Worm (Caenorhabditis elegans): ENCODE results near the gene R05D3.3.

DNA sequence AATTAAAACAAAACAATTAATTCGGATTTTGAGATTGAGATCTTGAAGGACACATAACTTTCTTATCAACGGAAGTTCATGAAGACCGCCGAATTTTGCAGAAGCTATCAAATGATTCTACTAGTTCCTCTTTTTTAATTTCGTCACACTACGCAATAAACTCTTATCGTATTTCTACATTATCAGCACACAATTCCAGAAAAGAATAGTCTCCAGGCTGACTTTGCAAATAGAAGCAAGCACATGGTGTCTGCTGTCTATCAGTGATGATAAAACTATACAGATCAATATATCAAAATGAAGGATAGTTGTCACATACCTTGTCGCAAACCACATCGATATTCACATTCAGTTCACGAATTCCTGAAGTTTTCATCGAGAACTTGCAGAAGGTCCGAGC is 36.7 kb downstream of the R05D3.3 start:
- TF ChIP-seq T22C8.4 (GFP tag; IDR thresholded peaks at IDR 0.05) (no peak), cog-1 (tag; optimal IDR thresholded peaks at IDR 0.05) (no peak), ztf-23 (GFP tag; IDR thresholded peaks at IDR 0.05) (no peak), klf-2 (GFP tag; conservative IDR thresholded peaks at IDR 0.05) (no peak), tab-1 (GFP tag; IDR thresholded peaks at IDR 0.05) (no peak), ref-1 (GFP tag; conservative IDR thresholded peaks at IDR 0.05) (no peak), flt-1 (GFP tag; IDR thresholded peaks at IDR 0.05) (no peak), med-1 (GFP tag; optimal IDR thresholded peaks at IDR 0.05; ENCODE audit: insufficient read depth) (no peak)
